Fruit fly (Drosophila melanogaster) whole organism: ENCODE data around the gene CG1638.

Source experiments
- pan ChIP-seq: fragments of >200 bp; optimal IDR thresholded peaks from 2 replicates; lab custom pipeline; 2017
- psq ChIP-seq: fragments of >200 bp; optimal IDR thresholded peaks from 2 replicates; lab custom pipeline; 2017

dm6 chr3R:31605117-31605432, 14.7 kb downstream of the CG1638 start:
- TF ChIP-seq pan (lab: Kevin White, UChicago) (no peak), psq (lab: Kevin White, UChicago) (no peak)
